Worm (Caenorhabditis elegans) whole organism, young adult: ENCODE measurements around the gene aly-1.

ENCODE experiments used
- athp-1 ChIP-seq: sonication (generic microtip); optimal IDR thresholded peaks from 2 replicates; lab custom pipeline; 2017; ENCODE audit warnings: mild to moderate bottlenecking, missing genetic modification characterization, missing compliant biosample characterization
- cebp-2 ChIP-seq: fragments of 200-800 bp; sonication (Bioruptor generic); IDR thresholded peaks from 2 replicates; pipeline ENCODE4 v1.3.6; 2022; ENCODE audit warnings: missing genetic modification characterization, missing compliant biosample characterization
- egrh-3 ChIP-seq: fragments of 200-800 bp; sonication (Bioruptor generic); IDR thresholded peaks from 2 replicates; pipeline ENCODE4 v1.3.6; 2022; ENCODE audit warnings: missing genetic modification reagents, missing genetic modification characterization, missing compliant biosample characterization
- him-1 ChIP-seq: sonication (generic microtip); optimal IDR thresholded peaks from 2 replicates; lab custom pipeline; 2016; ENCODE audit warnings: missing genotype, missing genetic modification reagents, missing genetic modification characterization, missing compliant biosample characterization
- hlh-12 ChIP-seq: sonication (generic microtip); optimal IDR thresholded peaks from 2 replicates; lab custom pipeline; 2016; ENCODE audit warnings: missing genetic modification characterization, missing compliant biosample characterization
- snpc-4 ChIP-seq, 5 experiments: fragments of 150-350 bp in 1 of 5; sonication (generic microtip) in 4 of 5; optimal IDR thresholded peaks; 2 replicates each; lab custom pipeline; 2014 to 2018; ENCODE audit warnings: missing genetic modification characterization in 5 of 5, missing biosample characterization in 3 of 5, antibody characterized with exemption in 2 of 5, mild to moderate bottlenecking in 2 of 5, missing compliant biosample characterization in 2 of 5, missing genotype in 2 of 5, moderate library complexity in 2 of 5, missing genetic modification reagents in 1 of 5
- somi-1 ChIP-seq: fragments of 200-800 bp; sonication (Bioruptor generic); optimal IDR thresholded peaks from 2 replicates; lab custom pipeline; 2018; ENCODE audit warnings: mild to moderate bottlenecking, missing genetic modification characterization, missing compliant biosample characterization

DNA sequence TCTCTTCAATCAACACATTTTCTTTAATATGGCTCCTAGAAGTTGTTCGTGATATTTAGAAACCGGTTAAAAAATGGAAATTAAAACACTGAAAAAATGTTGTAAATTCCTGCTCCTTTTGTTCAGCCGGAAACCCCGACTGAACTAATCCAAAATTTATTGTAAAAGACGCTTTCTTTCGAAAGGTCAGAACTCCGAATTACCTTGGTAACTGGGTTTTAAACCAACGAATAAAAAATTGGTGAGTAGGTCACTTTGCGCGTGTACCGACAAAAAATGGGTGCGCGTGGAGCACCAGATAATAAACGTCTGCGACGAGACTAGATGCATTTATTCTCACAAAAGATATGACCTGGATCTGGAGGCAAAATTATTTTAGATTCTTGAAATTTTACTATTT lies 21.9 kb downstream of the aly-1 start:
- TF ChIP-seq egrh-3 = no peak
- TF ChIP-seq hlh-12 = no peak
- TF ChIP-seq cebp-2 = no peak
- TF ChIP-seq somi-1 = no peak
- peak; percentile 1 for TF ChIP-seq him-1 (tag; lab: Kevin White, UChicago)
- TF ChIP-seq athp-1 = no peak
- TF ChIP-seq snpc-4 (GFP tag; optimal IDR thresholded peaks at IDR 0.05; lab: Kevin White, UChicago) = peak; percentile 79
- TF ChIP-seq snpc-4 (tag; optimal IDR thresholded peaks at IDR 0.05; lab: Kevin White, UChicago) = peak; percentile 83 to 97 (median 92)
